Worm (Caenorhabditis elegans) whole organism, L4 larva: ENCODE results near the gene F55A11.1.

ENCODE experiments used
- D1046.2 ChIP-seq: fragments of 200-800 bp; sonication (Bioruptor generic); IDR thresholded peaks from 2 replicates; pipeline ENCODE4 v1.3.6; 2022; ENCODE audit warnings: missing genetic modification characterization, missing compliant biosample characterization
- F26F4.8 ChIP-seq: fragments of 200-800 bp; sonication (Bioruptor generic); conservative IDR thresholded peaks from 2 replicates; pipeline ENCODE4 v1.3.6; 2022; ENCODE audit warnings: missing genetic modification characterization, missing compliant biosample characterization
- T20F7.1 ChIP-seq: fragments of 200-800 bp; sonication (Bioruptor generic); optimal IDR thresholded peaks from 2 replicates; lab custom pipeline; 2018; ENCODE audit warnings: mild to moderate bottlenecking, missing genetic modification characterization, missing compliant biosample characterization
- T26A8.4 ChIP-seq: fragments of 200-800 bp; sonication (Bioruptor generic); IDR thresholded peaks from 2 replicates; pipeline ENCODE4 v1.3.6; 2022; ENCODE audit warnings: missing genetic modification characterization, missing compliant biosample characterization
- Y48G9A.11 ChIP-seq: fragments of 200-800 bp; sonication (Bioruptor generic); IDR thresholded peaks from 2 replicates; pipeline ENCODE4 v1.3.6; 2022; ENCODE audit warnings: missing genetic modification reagents, missing genetic modification characterization, missing compliant biosample characterization
- Y5F2A.4 ChIP-seq: fragments of 200-800 bp; sonication (Bioruptor generic); optimal IDR thresholded peaks from 2 replicates; lab custom pipeline; 2018; ENCODE audit warnings: mild to moderate bottlenecking, missing genetic modification characterization, missing compliant biosample characterization
- Y75B8A.6 ChIP-seq: fragments of 200-800 bp; sonication (Bioruptor generic); IDR thresholded peaks from 2 replicates; pipeline ENCODE4 v1.3.6; 2022; ENCODE audit warnings: missing genetic modification reagents, missing genetic modification characterization, missing compliant biosample characterization
- ZK546.5 ChIP-seq, 2 experiments: sonication (generic microtip); optimal IDR thresholded peaks; 2 replicates each; lab custom pipeline; 2017; ENCODE audit warnings: missing biosample characterization in 2 of 2, missing genetic modification characterization in 2 of 2
- aly-2 ChIP-seq: sonication (generic microtip); optimal IDR thresholded peaks from 2 replicates; lab custom pipeline; 2018; ENCODE audit warnings: missing biosample characterization, missing genetic modification characterization
- ama-1 ChIP-seq: fragments of 150-350 bp; optimal IDR thresholded peaks from 2 replicates; lab custom pipeline; 2014; ENCODE audit warnings: inconsistent platforms, mixed read lengths
- attf-4 ChIP-seq: sonication (generic microtip); optimal IDR thresholded peaks from 3 replicates; lab custom pipeline; 2017; ENCODE audit warnings: missing biosample characterization, missing genetic modification characterization
- ceh-20 ChIP-seq: fragments of 200-800 bp; sonication (Bioruptor generic); IDR thresholded peaks from 2 replicates; pipeline ENCODE4 v1.3.6; 2022; ENCODE audit warnings: missing genetic modification reagents, missing genetic modification characterization, missing compliant biosample characterization
- ceh-32 ChIP-seq: sonication (generic microtip); optimal IDR thresholded peaks from 2 replicates; lab custom pipeline; 2016; ENCODE audit warnings: mild to moderate bottlenecking, missing genetic modification characterization, missing compliant biosample characterization; ENCODE audit not compliant: poor library complexity
- ceh-44 ChIP-seq: fragments of 200-800 bp; sonication (Bioruptor generic); IDR thresholded peaks from 2 replicates; pipeline ENCODE4 v1.3.6; 2022; ENCODE audit warnings: missing genetic modification reagents, missing genetic modification characterization, missing compliant biosample characterization
- ceh-82 ChIP-seq: sonication (generic microtip); optimal IDR thresholded peaks from 2 replicates; lab custom pipeline; 2017; ENCODE audit warnings: missing biosample characterization, missing genetic modification characterization
- cey-2 ChIP-seq: sonication (generic microtip); optimal IDR thresholded peaks from 3 replicates; lab custom pipeline; 2017; ENCODE audit warnings: missing genetic modification characterization, mild to moderate bottlenecking, missing compliant biosample characterization, antibody characterized with exemption, borderline replicate concordance; ENCODE audit not compliant: insufficient read depth
- ctbp-1 ChIP-seq: fragments of 200-800 bp; sonication (Bioruptor generic); IDR thresholded peaks from 2 replicates; pipeline ENCODE4 v1.3.6; 2022; ENCODE audit warnings: missing genetic modification reagents, missing genetic modification characterization, missing compliant biosample characterization
- daf-12 ChIP-seq: fragments of 150-350 bp; optimal IDR thresholded peaks from 2 replicates; lab custom pipeline; 2014; ENCODE audit warnings: missing biosample characterization, missing genetic modification reagents, missing genetic modification characterization
- daf-16 ChIP-seq, 3 experiments: sonication (generic microtip); optimal IDR thresholded peaks; 2 replicates each; lab custom pipeline; 2016 to 2017; ENCODE audit warnings: missing genetic modification characterization in 3 of 3, missing genetic modification reagents in 3 of 3, mild to moderate bottlenecking in 2 of 3, missing compliant biosample characterization in 2 of 3, missing biosample characterization in 1 of 3, moderate library complexity in 1 of 3
- daf-8 ChIP-seq: fragments of 200-800 bp; sonication (Bioruptor generic); IDR thresholded peaks from 2 replicates; pipeline ENCODE4 v1.3.6; 2022; ENCODE audit warnings: missing genetic modification characterization, missing compliant biosample characterization
- dmd-8 ChIP-seq: fragments of 200-800 bp; sonication (Bioruptor generic); IDR thresholded peaks from 2 replicates; pipeline ENCODE4 v1.3.6; 2022; ENCODE audit warnings: missing genetic modification characterization, missing compliant biosample characterization
- fkh-10 ChIP-seq: fragments of 150-350 bp; optimal IDR thresholded peaks from 2 replicates; lab custom pipeline; 2014; ENCODE audit warnings: missing biosample characterization, missing genetic modification reagents, missing genetic modification characterization
- hlh-30 ChIP-seq: sonication (generic microtip); optimal IDR thresholded peaks from 2 replicates; lab custom pipeline; 2017; ENCODE audit warnings: antibody characterized with exemption, mild to moderate bottlenecking, missing genetic modification characterization, missing compliant biosample characterization; ENCODE audit not compliant: insufficient read depth
- lin-38 ChIP-seq: fragments of 200-800 bp; sonication (Bioruptor generic); IDR thresholded peaks from 2 replicates; pipeline ENCODE4 v1.3.6; 2022; ENCODE audit warnings: missing genetic modification reagents, missing genetic modification characterization, missing compliant biosample characterization
- lir-3 ChIP-seq: sonication (generic microtip); optimal IDR thresholded peaks from 2 replicates; lab custom pipeline; 2016; ENCODE audit warnings: mild to moderate bottlenecking, missing genetic modification characterization, missing compliant biosample characterization
- lsy-2 ChIP-seq, 2 experiments: fragments of 150-350 bp in 1 of 2; sonication (generic microtip) in 1 of 2; optimal IDR thresholded peaks; 2 replicates each; lab custom pipeline; 2014 to 2017; ENCODE audit warnings: missing biosample characterization in 2 of 2, missing genetic modification characterization in 2 of 2
- madf-5 ChIP-seq, 2 experiments: fragments of 200-800 bp; sonication (Bioruptor generic); IDR thresholded peaks; 2 replicates each; pipeline ENCODE4 v1.3.6; 2022; ENCODE audit warnings: missing compliant biosample characterization in 2 of 2, missing genetic modification characterization in 2 of 2
- mdl-1 ChIP-seq, 2 experiments: fragments of 150-350 bp in 1 of 2; sonication (generic microtip) in 1 of 2; optimal IDR thresholded peaks; 2 replicates each; lab custom pipeline; 2014 to 2017; ENCODE audit warnings: missing biosample characterization in 2 of 2, missing genetic modification characterization in 2 of 2
- mdt-29 ChIP-seq: fragments of 200-800 bp; sonication (Bioruptor generic); IDR thresholded peaks from 2 replicates; pipeline ENCODE4 v1.3.6; 2022; ENCODE audit warnings: missing genetic modification reagents, missing genetic modification characterization, missing compliant biosample characterization
- mxl-2 ChIP-seq: fragments of 200-800 bp; sonication (Bioruptor generic); conservative IDR thresholded peaks from 2 replicates; pipeline ENCODE4 v1.3.6; 2022; ENCODE audit warnings: missing genetic modification reagents, missing genetic modification characterization, missing compliant biosample characterization
- mxl-3 ChIP-seq: fragments of 200-800 bp; sonication (Bioruptor generic); optimal IDR thresholded peaks from 2 replicates; lab custom pipeline; 2018; ENCODE audit warnings: mild to moderate bottlenecking, missing genetic modification characterization, missing compliant biosample characterization
- nhr-102 ChIP-seq: sonication (generic microtip); optimal IDR thresholded peaks from 2 replicates; lab custom pipeline; 2016; ENCODE audit warnings: mild to moderate bottlenecking, missing genetic modification characterization, moderate library complexity, missing compliant biosample characterization
- nhr-11 ChIP-seq: fragments of 150-350 bp; optimal IDR thresholded peaks from 2 replicates; lab custom pipeline; 2014; ENCODE audit warnings: missing biosample characterization, missing genetic modification characterization
- nhr-237 ChIP-seq: sonication (generic microtip); optimal IDR thresholded peaks from 2 replicates; lab custom pipeline; 2017; ENCODE audit warnings: missing biosample characterization, missing genetic modification characterization
- nhr-41 ChIP-seq: fragments of 200-800 bp; sonication (Bioruptor generic); IDR thresholded peaks from 2 replicates; pipeline ENCODE4 v1.3.6; 2022; ENCODE audit warnings: missing genetic modification reagents, missing genetic modification characterization, missing compliant biosample characterization
- nhr-42 ChIP-seq: fragments of 200-800 bp; sonication (Bioruptor generic); IDR thresholded peaks from 2 replicates; pipeline ENCODE4 v1.3.6; 2022; ENCODE audit warnings: missing genetic modification characterization, missing compliant biosample characterization
- nhr-48 ChIP-seq: sonication (generic microtip); optimal IDR thresholded peaks from 2 replicates; lab custom pipeline; 2016; ENCODE audit warnings: mild to moderate bottlenecking, missing genetic modification characterization, missing compliant biosample characterization
- pha-4 ChIP-seq, 2 experiments: fragments of 150-350 bp in 1 of 2; fragments of 200-800 bp in 1 of 2; sonication (Bioruptor generic) in 1 of 2; IDR thresholded peaks in 1 of 2; optimal IDR thresholded peaks in 1 of 2; 2 replicates each; pipeline versions ENCODE4 v1.3.6 to Lab custom; 2014 to 2022; ENCODE audit warnings: missing genetic modification characterization in 2 of 2, missing genetic modification reagents in 2 of 2, missing biosample characterization in 1 of 2, missing compliant biosample characterization in 1 of 2
- php-3 ChIP-seq: fragments of 200-800 bp; sonication (Bioruptor generic); IDR thresholded peaks from 2 replicates; pipeline ENCODE4 v1.3.6; 2022; ENCODE audit warnings: missing genetic modification reagents, missing genetic modification characterization, missing compliant biosample characterization
- pqm-1 ChIP-seq: sonication (generic microtip); optimal IDR thresholded peaks from 2 replicates; lab custom pipeline; 2017; ENCODE audit warnings: missing biosample characterization, missing genetic modification characterization
- saeg-2 ChIP-seq: fragments of 200-800 bp; sonication (Bioruptor generic); IDR thresholded peaks from 2 replicates; pipeline ENCODE4 v1.3.6; 2022; ENCODE audit warnings: missing genetic modification reagents, missing genetic modification characterization, missing compliant biosample characterization
- sdz-12 ChIP-seq: fragments of 200-800 bp; sonication (Bioruptor generic); optimal IDR thresholded peaks from 2 replicates; lab custom pipeline; 2018; ENCODE audit warnings: mild to moderate bottlenecking, missing genetic modification characterization, missing compliant biosample characterization
- set-16 ChIP-seq: fragments of 200-800 bp; sonication (Bioruptor generic); IDR thresholded peaks from 2 replicates; pipeline ENCODE4 v1.3.6; 2022; ENCODE audit warnings: missing genetic modification reagents, missing genetic modification characterization, missing compliant biosample characterization
- skn-1 ChIP-seq: fragments of 150-350 bp; optimal IDR thresholded peaks from 2 replicates; lab custom pipeline; 2014; ENCODE audit warnings: missing biosample characterization, missing genetic modification characterization
- snpc-1.2 ChIP-seq: fragments of 200-800 bp; sonication (Bioruptor generic); IDR thresholded peaks from 2 replicates; pipeline ENCODE4 v1.3.6; 2022; ENCODE audit warnings: missing genetic modification reagents, missing genetic modification characterization, missing compliant biosample characterization
- snpc-4 ChIP-seq: fragments of 150-350 bp; optimal IDR thresholded peaks from 2 replicates; lab custom pipeline; 2014; ENCODE audit warnings: missing biosample characterization, missing genetic modification characterization
- unc-39 ChIP-seq: sonication (generic microtip); optimal IDR thresholded peaks from 2 replicates; lab custom pipeline; 2017; ENCODE audit warnings: missing biosample characterization, missing genetic modification characterization
- zip-11 ChIP-seq: fragments of 200-800 bp; sonication (Bioruptor generic); IDR thresholded peaks from 2 replicates; pipeline ENCODE4 v1.3.6; 2022; ENCODE audit warnings: missing genetic modification characterization, missing compliant biosample characterization
- zip-2 ChIP-seq: fragments of 150-350 bp; optimal IDR thresholded peaks from 2 replicates; lab custom pipeline; 2014; ENCODE audit warnings: missing biosample characterization, missing genetic modification characterization
- ztf-7 ChIP-seq: fragments of 150-350 bp; optimal IDR thresholded peaks from 2 replicates; lab custom pipeline; 2014; ENCODE audit warnings: missing biosample characterization, missing genetic modification characterization

Gene F55A11.1

DNA sequence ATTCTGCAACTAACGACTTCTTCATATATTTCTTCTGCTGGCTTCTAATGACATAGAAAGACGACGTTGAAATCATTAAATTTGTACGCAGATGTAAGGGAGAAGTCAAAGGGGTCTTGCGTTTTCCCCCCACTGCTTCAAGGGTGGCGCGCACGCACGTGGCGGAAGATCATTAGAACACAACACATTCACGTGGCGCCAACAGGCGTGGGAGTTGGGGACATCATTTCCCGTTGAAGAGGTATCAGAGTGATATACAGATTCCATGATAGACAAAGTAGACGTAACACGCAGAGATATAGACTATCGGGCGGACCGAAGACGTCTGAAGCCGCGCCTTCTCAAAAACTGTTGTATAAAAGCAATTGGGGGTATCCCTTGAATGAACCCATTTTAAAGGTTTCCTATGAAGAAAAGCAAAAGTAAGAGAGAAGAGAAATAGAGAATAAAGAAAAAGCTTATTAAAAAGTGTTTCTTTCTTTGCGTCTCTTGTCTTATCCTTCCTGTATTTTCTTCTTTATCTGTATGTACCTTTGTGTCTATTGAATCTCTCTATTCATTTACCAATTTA is 35.2 kb upstream of the F55A11.1 start (continued):
- TF ChIP-seq mdl-1 (tag; optimal IDR thresholded peaks at IDR 0.05; lab: Kevin White, UChicago) (peak; percentile 88 to 92), sdz-12 (GFP tag; lab: Kevin White, UChicago) (peak; percentile 31), ceh-44 (GFP tag; lab: Robert Waterston, UW) (no peak), D1046.2 (GFP tag; lab: Robert Waterston, UW) (no peak), mxl-2 (GFP tag; lab: Robert Waterston, UW) (peak; percentile 94), daf-8 (no peak), nhr-48 (tag; lab: Kevin White, UChicago) (peak; percentile 99), lin-38 (GFP tag; lab: Robert Waterston, UW) (peak; percentile 37; the same call in 1 of the 2 replicates), nhr-41 (GFP tag; lab: Robert Waterston, UW) (peak; percentile 44; the same call in 1 of the 2 replicates), ceh-82 (tag; lab: Kevin White, UChicago) (no peak), Y75B8A.6 (GFP tag; lab: Robert Waterston, UW) (no peak), zip-11 (GFP tag; lab: Robert Waterston, UW) (no peak), ceh-32 (tag; lab: Kevin White, UChicago) (no peak), aly-2 (tag; lab: Kevin White, UChicago) (no peak), ZK546.5 (tag; optimal IDR thresholded peaks at IDR 0.05; lab: Kevin White, UChicago) (no peak), pha-4 (GFP tag; IDR thresholded peaks at IDR 0.05; lab: Robert Waterston, UW) (no peak), pha-4 (tag; optimal IDR thresholded peaks at IDR 0.05; lab: Kevin White, UChicago) (no peak), set-16 (GFP tag; lab: Robert Waterston, UW) (no peak), pqm-1 (no peak), dmd-8 (GFP tag; lab: Robert Waterston, UW) (no peak), ama-1 (lab: Kevin White, UChicago) (no peak), skn-1 (tag; lab: Kevin White, UChicago) (no peak), daf-12 (tag; lab: Kevin White, UChicago) (no peak), T20F7.1 (GFP tag; lab: Kevin White, UChicago) (no peak), ctbp-1 (peak; percentile 74), php-3 (GFP tag; lab: Robert Waterston, UW) (no peak), mxl-3 (GFP tag; lab: Kevin White, UChicago) (peak; percentile 99), zip-2 (tag; lab: Kevin White, UChicago) (no peak), fkh-10 (GFP tag; lab: Kevin White, UChicago) (no peak), ceh-20 (GFP tag; lab: Robert Waterston, UW) (peak; percentile 65; the same call in 1 of the 2 replicates), nhr-102 (tag; lab: Kevin White, UChicago) (peak; percentile 84), madf-5 (GFP tag; IDR thresholded peaks at IDR 0.05; lab: Robert Waterston, UW) (no peak), attf-4 (tag; lab: Kevin White, UChicago) (no peak), lsy-2 (tag; optimal IDR thresholded peaks at IDR 0.05; lab: Kevin White, UChicago) (peak in 1 of 2 experiments; percentile 67), daf-16 (GFP tag; optimal IDR thresholded peaks at IDR 0.05; lab: Kevin White, UChicago) (no peak), daf-16 (tag; optimal IDR thresholded peaks at IDR 0.05; lab: Kevin White, UChicago) (no peak), unc-39 (tag; lab: Kevin White, UChicago) (no peak), lir-3 (tag; lab: Kevin White, UChicago) (no peak), cey-2 (tag; lab: Kevin White, UChicago) (peak; percentile 96), nhr-11 (tag; lab: Kevin White, UChicago) (peak; percentile 27), nhr-237 (tag; lab: Kevin White, UChicago) (no peak), Y5F2A.4 (GFP tag; lab: Kevin White, UChicago) (no peak), F26F4.8 (no peak), snpc-4 (tag; lab: Kevin White, UChicago) (no peak), Y48G9A.11 (GFP tag; lab: Robert Waterston, UW) (no peak), T26A8.4 (GFP tag; lab: Robert Waterston, UW) (peak; percentile 59), hlh-30 (tag; lab: Kevin White, UChicago) (peak; percentile 82), saeg-2 (GFP tag; lab: Robert Waterston, UW) (0 out of 2 replicates have a peak, but pooled peaks have one; percentile 5), ztf-7 (tag; lab: Kevin White, UChicago) (no peak), snpc-1.2 (no peak), mdt-29 (GFP tag; lab: Robert Waterston, UW) (no peak), nhr-42 (GFP tag; lab: Robert Waterston, UW) (no peak)
